Fruit fly (Drosophila melanogaster) S2 (cell line): Measurements from ENCODE around the gene Uch.

Source experiments
- CG8478 ChIP-seq: fragments of >200 bp; optimal IDR thresholded peaks from 2 replicates; lab custom pipeline; 2018
- CTCF ChIP-seq, 2 experiments: fragments of >200 bp; optimal IDR thresholded peaks; 2 replicates each; lab custom pipeline; 2018

Uch gene

dm6 chr2L:2226259-2227121 lies 12.5 kb upstream of the Uch start, which contains the start of the genes CG15387 and sau:
Gene CG15387 (minus strand): TSS chr2L:2226294.
Gene sau (plus strand): TSS chr2L:2226342.
- TF ChIP-seq CG8478 (no peak), CTCF (optimal IDR thresholded peaks at IDR 0.05; lab: Kevin White, UChicago) (no peak)

DNA sequence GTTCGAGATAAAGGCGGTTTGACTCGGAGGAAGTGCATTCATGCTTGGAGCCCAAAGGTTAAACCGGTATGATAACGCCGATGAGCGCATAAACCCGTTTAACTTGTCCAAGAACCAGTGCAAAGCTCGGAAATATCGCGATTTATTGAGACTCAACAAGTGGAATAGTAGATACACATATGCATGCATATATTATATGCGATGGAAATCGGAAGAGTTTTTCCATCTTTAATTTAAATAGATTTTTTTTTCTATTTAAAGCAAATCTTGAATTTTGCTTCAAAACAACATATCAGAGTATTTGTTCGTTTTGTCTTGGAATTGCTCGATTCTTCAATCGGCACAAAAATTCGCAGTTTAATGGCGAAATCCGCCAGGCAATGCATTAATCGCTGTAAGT lies 8.4 kb upstream of the Uch start:
- TF ChIP-seq CTCF (optimal IDR thresholded peaks at IDR 0.05; lab: Kevin White, UChicago) (no peak), CG8478 (no peak)

- no peak for TF ChIP-seq CTCF (optimal IDR thresholded peaks at IDR 0.05; lab: Kevin White, UChicago)
- no peak for TF ChIP-seq CG8478
Measured at dm6 chr2L:2221649-2222150, 7.7 kb upstream of the Uch start.

DNA sequence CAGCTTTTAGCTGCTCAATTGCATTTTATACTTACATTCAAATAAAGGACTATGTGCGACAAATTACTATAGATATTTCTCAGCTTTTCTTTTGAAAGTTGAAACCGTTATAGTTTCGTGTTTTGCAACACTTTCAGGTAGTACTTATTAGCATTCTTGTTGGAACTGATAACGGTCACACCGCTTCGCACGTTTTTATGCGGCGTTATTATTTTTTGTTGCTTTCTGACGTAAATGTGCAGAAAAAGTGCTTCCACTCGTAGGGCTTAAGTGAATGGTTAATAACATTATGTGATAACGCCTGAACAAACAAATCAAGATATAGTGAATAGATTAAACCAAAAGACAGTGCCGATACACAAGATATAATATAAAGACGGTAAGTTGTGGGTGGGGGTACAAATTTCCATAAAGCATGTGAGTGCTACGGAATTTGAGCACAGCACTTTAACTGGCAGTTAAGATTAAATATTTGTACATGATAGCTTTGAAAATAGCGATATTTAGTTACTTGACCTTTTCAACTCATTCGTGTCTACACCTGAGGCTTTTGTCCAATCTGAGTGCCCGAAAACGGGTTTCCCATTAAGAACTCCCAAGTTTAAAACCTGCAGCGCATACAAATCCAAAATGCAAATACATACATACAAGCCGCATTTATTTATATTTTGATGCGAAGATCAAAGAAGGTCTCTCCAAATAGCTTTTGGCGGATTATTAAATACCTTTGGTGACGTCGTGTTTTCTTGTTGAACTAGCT lies 6.7 kb upstream of the Uch start, which contains the start of gene papi:
Gene papi, plus strand, starts transcription at position 176 of the 760 bp plus-strand sequence.
- TF ChIP-seq CG8478 = no peak
- TF ChIP-seq CTCF (optimal IDR thresholded peaks at IDR 0.05; lab: Kevin White, UChicago) = no peak

- TF ChIP-seq CTCF (optimal IDR thresholded peaks at IDR 0.05; lab: Kevin White, UChicago) (no peak), CG8478 (no peak)
Measured at dm6 chr2L:2217067-2217684, 3.2 kb upstream of the Uch start, which contains the start of the genes CG15386, CG42371 and mio. Gene CG15386 (minus strand): TSS chr2L:2217246. Gene CG42371 (minus strand): TSS chr2L:2217246. Gene mio (plus strand): TSS chr2L:2217290.

DNA sequence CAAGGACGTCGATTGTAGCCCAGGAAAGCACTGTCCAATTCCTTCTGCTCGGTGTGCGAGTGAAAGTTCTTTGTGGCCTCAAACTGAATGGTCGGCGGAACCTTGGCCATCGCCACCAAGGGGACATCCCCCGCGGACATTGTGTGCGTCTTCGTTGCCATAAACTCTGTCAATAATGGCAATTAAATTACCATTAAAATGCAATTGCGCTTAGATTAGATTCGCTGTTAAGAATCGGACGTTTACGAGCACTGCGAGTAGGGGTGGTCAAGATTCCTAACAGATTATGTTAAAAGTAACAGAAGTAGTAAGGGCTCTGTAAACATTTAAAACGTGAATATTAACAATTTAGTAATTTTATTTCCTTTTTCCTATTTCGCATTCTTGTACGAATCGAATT lies 2.1 kb upstream of the Uch start, which contains the start of gene daed:
Gene daed, minus strand, starts transcription at position 247 of the 400 bp plus-strand sequence.
- TF ChIP-seq CTCF (optimal IDR thresholded peaks at IDR 0.05; lab: Kevin White, UChicago) (no peak), CG8478 (no peak)

- TF ChIP-seq CTCF (optimal IDR thresholded peaks at IDR 0.05; lab: Kevin White, UChicago) (no peak), CG8478 (no peak)
Measured at dm6 chr2L:2212478-2212877, 1.5 kb downstream of the Uch start, which contains the start of gene CG15385. Gene CG15385 (minus strand): TSS chr2L:2212571.

DNA sequence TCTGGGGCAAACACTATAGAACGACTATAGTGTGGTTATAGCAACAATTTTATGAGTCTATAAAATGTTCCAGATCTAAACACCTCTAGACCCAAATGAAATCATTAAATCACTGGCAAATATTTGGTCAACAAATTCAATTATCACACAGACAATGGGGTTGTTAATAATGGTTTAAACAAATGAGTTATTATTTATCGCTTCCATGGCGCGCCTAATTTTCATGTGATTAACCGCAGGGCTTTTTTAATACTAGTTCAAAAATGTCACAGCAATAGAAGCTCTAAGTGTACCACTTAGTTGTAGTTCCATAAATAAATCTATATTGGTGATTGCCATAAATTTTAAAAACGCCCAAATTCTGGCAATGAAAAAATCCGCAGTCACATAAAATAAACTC lies 5.0 kb downstream of the Uch start, which contains the start of gene CG33124:
Gene CG33124, minus strand, starts transcription at position 101 of the 400 bp plus-strand sequence.
- TF ChIP-seq CTCF (optimal IDR thresholded peaks at IDR 0.05; lab: Kevin White, UChicago) (no peak), CG8478 (no peak)

- TF ChIP-seq CG8478 (no peak), CTCF (optimal IDR thresholded peaks at IDR 0.05; lab: Kevin White, UChicago) (no peak)
Measured at dm6 chr2L:2206066-2206465, 7.9 kb downstream of the Uch start, which contains the start of gene CG31668. Gene CG31668 (minus strand): TSS chr2L:2206166.

DNA sequence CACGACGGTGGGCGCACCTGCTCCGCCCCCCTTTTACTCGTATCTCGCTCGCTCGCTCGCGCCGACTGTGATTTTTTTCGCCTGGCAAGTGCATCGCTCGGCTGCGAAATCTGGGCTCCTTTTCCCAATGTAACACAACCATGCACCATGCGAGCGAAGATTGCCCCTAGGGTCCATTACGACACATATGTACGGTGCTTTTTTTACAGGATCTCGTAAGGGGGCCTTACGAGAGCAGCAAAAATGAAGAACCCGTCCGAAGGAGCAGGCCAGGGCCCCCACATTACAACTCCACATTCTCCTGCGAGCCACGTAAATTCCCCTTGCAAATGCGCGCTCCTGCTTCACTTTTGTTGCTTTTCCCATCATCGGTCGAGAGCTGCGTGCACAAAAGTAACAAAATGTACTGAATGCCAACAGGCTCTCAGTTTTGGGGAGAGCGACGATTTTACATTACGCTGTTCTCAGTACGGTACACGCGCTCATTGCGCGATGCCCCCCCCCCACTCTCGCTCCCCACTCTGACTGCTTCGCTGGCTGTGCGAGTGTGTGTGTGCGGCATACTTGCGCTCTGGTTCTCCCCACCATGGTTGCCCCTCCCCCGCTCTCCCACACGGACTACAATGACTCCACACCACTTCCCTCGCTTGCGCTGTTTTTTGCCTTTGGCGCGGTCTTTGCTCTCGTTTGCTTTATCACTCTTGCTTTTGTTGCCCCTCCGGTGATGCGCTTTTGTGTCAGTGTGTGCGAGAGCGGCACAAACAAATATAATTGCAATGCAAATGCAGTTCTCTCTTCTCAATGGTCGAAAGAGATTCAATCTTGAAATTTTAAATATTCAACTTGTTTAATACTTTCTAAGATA lies 10.9 kb downstream of the Uch start:
- TF ChIP-seq CG8478 = no peak
- TF ChIP-seq CTCF (optimal IDR thresholded peaks at IDR 0.05; lab: Kevin White, UChicago) = no peak

DNA sequence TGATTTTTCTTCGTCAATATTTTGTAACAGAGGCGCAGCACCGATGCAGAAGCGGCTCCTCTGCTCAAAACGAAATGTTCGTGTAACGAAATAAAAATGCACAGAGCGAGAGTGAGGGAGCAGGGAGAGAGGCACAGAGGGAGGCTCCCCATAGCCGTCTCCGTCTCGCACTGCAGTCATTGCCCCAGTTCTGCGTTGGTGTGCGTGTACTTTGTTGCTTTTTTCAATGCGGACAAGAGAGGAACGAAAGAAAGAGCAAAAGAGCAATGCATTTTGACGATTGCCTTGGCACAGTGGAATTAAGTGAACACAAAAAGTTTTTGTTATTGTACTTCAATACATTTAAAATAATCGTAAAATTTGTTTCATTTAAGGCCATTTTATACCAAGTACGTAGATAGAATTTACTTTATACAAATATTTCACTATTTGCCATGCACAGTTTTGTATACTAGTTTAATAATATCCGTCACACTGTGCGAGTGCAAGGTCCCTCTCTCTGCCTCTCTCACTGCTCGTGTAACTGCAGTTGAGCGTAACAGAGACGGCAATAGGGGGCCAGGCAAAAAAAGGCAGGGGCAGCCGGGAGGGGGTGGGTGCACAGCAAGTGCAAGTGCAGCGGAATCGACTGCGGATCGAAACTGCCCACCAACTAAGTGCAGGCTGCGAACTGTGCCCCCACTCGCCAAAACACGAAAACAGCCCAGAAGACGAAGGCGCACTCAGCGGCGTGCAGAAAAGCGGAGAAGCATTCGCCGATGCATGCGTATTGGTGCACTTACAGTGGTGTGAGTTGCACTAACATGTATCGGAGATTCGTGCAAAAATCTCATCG lies 11.8 kb downstream of the Uch start:
- TF ChIP-seq CG8478 = no peak
- TF ChIP-seq CTCF (optimal IDR thresholded peaks at IDR 0.05; lab: Kevin White, UChicago) = no peak

- no peak for TF ChIP-seq CG8478
Measured at dm6 chr2L:2201107-2201561, 12.9 kb downstream of the Uch start.
